Fruit fly (Drosophila melanogaster) whole organism, embryonic: ENCODE results near the gene CG34049.

Source experiments
- BEAF-32 ChIP-seq: fragments of 200-800 bp; sonication (Bioruptor generic); optimal IDR thresholded peaks from 3 replicates; lab custom pipeline; 2017; ENCODE audit warnings: missing biosample characterization, missing genetic modification characterization, mild to moderate bottlenecking, moderate library complexity, missing genetic modification reagents
- Bdp1 ChIP-seq: fragments of 200-800 bp; sonication (Bioruptor generic); optimal IDR thresholded peaks from 3 replicates; lab custom pipeline; 2016; ENCODE audit warnings: missing biosample characterization, missing genetic modification characterization
- BtbVII ChIP-seq: fragments of 200-800 bp; sonication (Bioruptor generic); optimal IDR thresholded peaks from 3 replicates; lab custom pipeline; 2017; ENCODE audit warnings: missing biosample characterization, mild to moderate bottlenecking, missing genetic modification characterization
- CG10543 ChIP-seq: fragments of 200-800 bp; sonication (Bioruptor generic); optimal IDR thresholded peaks from 3 replicates; lab custom pipeline; 2017; ENCODE audit warnings: missing biosample characterization, mild to moderate bottlenecking, missing genetic modification characterization, moderate library complexity
- CG12071 ChIP-seq: fragments of 200-800 bp; sonication (Bioruptor generic); optimal IDR thresholded peaks from 3 replicates; lab custom pipeline; 2018; ENCODE audit warnings: missing biosample characterization, mild to moderate bottlenecking, missing genetic modification characterization
- CG13123 ChIP-seq: fragments of 200-800 bp; sonication (Bioruptor generic); optimal IDR thresholded peaks from 2 replicates; lab custom pipeline; 2016; ENCODE audit warnings: missing biosample characterization, missing genetic modification characterization
- CG13424 ChIP-seq: fragments of 200-800 bp; sonication (Bioruptor generic); optimal IDR thresholded peaks from 2 replicates; lab custom pipeline; 2019; ENCODE audit warnings: missing biosample characterization, mild to moderate bottlenecking, missing genetic modification characterization, moderate library complexity
- CG14014 ChIP-seq: fragments of 200-800 bp; sonication (Bioruptor generic); IDR thresholded peaks from 2 replicates; pipeline ENCODE4 v1.3.6; 2022; ENCODE audit warnings: missing biosample characterization, missing genetic modification characterization
- CG16815 ChIP-seq: fragments of 200-800 bp; sonication (Bioruptor generic); optimal IDR thresholded peaks from 3 replicates; lab custom pipeline; 2017; ENCODE audit warnings: missing biosample characterization, mild to moderate bottlenecking, missing genetic modification characterization
- CG1792 ChIP-seq: fragments of 200-800 bp; sonication (Bioruptor generic); optimal IDR thresholded peaks from 2 replicates; lab custom pipeline; 2016; ENCODE audit warnings: missing biosample characterization, missing genetic modification characterization
- CG3163 ChIP-seq: fragments of 200-800 bp; sonication (Bioruptor generic); optimal IDR thresholded peaks from 3 replicates; lab custom pipeline; 2016; ENCODE audit warnings: missing biosample characterization, missing genetic modification characterization
- CG5180 ChIP-seq: fragments of 200-800 bp; sonication (Bioruptor generic); optimal IDR thresholded peaks from 3 replicates; lab custom pipeline; 2017; ENCODE audit warnings: missing biosample characterization, missing genetic modification characterization, mild to moderate bottlenecking, moderate library complexity, missing genetic modification reagents
- CG7357 ChIP-seq: fragments of 200-800 bp; sonication (Bioruptor generic); IDR thresholded peaks from 3 replicates; pipeline ENCODE4 v1.3.6; 2022; ENCODE audit warnings: missing biosample characterization, missing genetic modification characterization
- CG8281 ChIP-seq: fragments of 200-800 bp; sonication (Bioruptor generic); optimal IDR thresholded peaks from 2 replicates; lab custom pipeline; 2018; ENCODE audit warnings: missing biosample characterization, mild to moderate bottlenecking, missing genetic modification characterization, moderate library complexity
- CG8388 ChIP-seq: fragments of 200-800 bp; sonication (Bioruptor generic); optimal IDR thresholded peaks from 2 replicates; lab custom pipeline; 2019; ENCODE audit warnings: missing biosample characterization, mild to moderate bottlenecking, missing genetic modification characterization, moderate library complexity
- CG9215 ChIP-seq: fragments of 200-800 bp; sonication (Bioruptor generic); IDR thresholded peaks from 2 replicates; pipeline ENCODE4 v1.3.6; 2022; ENCODE audit warnings: missing biosample characterization, missing genetic modification characterization
- CG9932 ChIP-seq: fragments of 200-800 bp; sonication (Bioruptor generic); IDR thresholded peaks from 2 replicates; pipeline ENCODE4 v1.3.6; 2022; ENCODE audit warnings: missing biosample characterization, missing genetic modification characterization
- D ChIP-seq, 2 experiments: fragments of 200-800 bp in 1 of 2; fragments of >200 bp in 1 of 2; sonication (Bioruptor generic) in 1 of 2; optimal IDR thresholded peaks; 2 replicates in 1 of 2; 3 replicates in 1 of 2; lab custom pipeline; 2017; ENCODE audit warnings: mild to moderate bottlenecking in 1 of 2, missing biosample characterization in 1 of 2, missing genetic modification characterization in 1 of 2, missing genetic modification reagents in 1 of 2
- Deaf1 ChIP-seq: fragments of 200-800 bp; optimal IDR thresholded peaks from 3 replicates; lab custom pipeline; 2019; ENCODE audit warnings: missing biosample characterization, mild to moderate bottlenecking, missing genetic modification characterization, moderate library complexity
- Dek ChIP-seq: fragments of 200-800 bp; sonication (Bioruptor generic); optimal IDR thresholded peaks from 3 replicates; lab custom pipeline; 2019; ENCODE audit warnings: missing biosample characterization, mild to moderate bottlenecking, missing genetic modification characterization, moderate library complexity
- HLH54F ChIP-seq: fragments of 200-800 bp; sonication (Bioruptor generic); optimal IDR thresholded peaks from 3 replicates; lab custom pipeline; 2016; ENCODE audit warnings: missing biosample characterization, missing genetic modification characterization
- Hey ChIP-seq: fragments of 200-800 bp; sonication (Bioruptor generic); optimal IDR thresholded peaks from 3 replicates; lab custom pipeline; 2018; ENCODE audit warnings: missing biosample characterization, mild to moderate bottlenecking, missing genetic modification characterization
- Hmr ChIP-seq: fragments of 200-800 bp; sonication (Bioruptor generic); optimal IDR thresholded peaks from 3 replicates; lab custom pipeline; 2017; ENCODE audit warnings: mild to moderate bottlenecking, missing biosample characterization, missing genetic modification reagents, missing genetic modification characterization
- Hr3 ChIP-seq: fragments of 200-800 bp; sonication (Bioruptor generic); optimal IDR thresholded peaks from 3 replicates; lab custom pipeline; 2016; ENCODE audit warnings: missing biosample characterization, missing genetic modification characterization
- Hr51 ChIP-seq, 2 experiments: fragments of 200-800 bp; sonication (Bioruptor generic); optimal IDR thresholded peaks; 2 replicates in 1 of 2; 3 replicates in 1 of 2; lab custom pipeline; 2016 to 2018; ENCODE audit warnings: missing biosample characterization in 2 of 2, missing genetic modification characterization in 2 of 2, mild to moderate bottlenecking in 1 of 2, moderate library complexity in 1 of 2
- Lpt ChIP-seq: fragments of >200 bp; optimal IDR thresholded peaks from 2 replicates; lab custom pipeline; 2018; ENCODE audit warnings: missing biosample characterization, missing genetic modification characterization
- MESR4 ChIP-seq: fragments of 200-800 bp; sonication (Bioruptor generic); optimal IDR thresholded peaks from 2 replicates; lab custom pipeline; 2018; ENCODE audit warnings: missing biosample characterization, mild to moderate bottlenecking, missing genetic modification characterization, moderate library complexity
- Meics ChIP-seq: fragments of 200-800 bp; sonication (Bioruptor generic); optimal IDR thresholded peaks from 2 replicates; lab custom pipeline; 2017; ENCODE audit warnings: missing biosample characterization, mild to moderate bottlenecking, missing genetic modification characterization
- Oaz ChIP-seq: fragments of 200-800 bp; sonication (Bioruptor generic); IDR thresholded peaks from 2 replicates; pipeline ENCODE4 v1.3.6; 2022; ENCODE audit warnings: missing biosample characterization, missing genetic modification characterization
- Optix ChIP-seq: fragments of 200-800 bp; sonication (Bioruptor generic); IDR thresholded peaks from 3 replicates; pipeline ENCODE4 v1.3.6; 2022; ENCODE audit warnings: missing biosample characterization, missing genetic modification characterization
- Trl ChIP-seq, 3 experiments: fragments of >200 bp in 2 of 3; fragments of 200-800 bp in 1 of 3; sonication (Bioruptor generic) in 1 of 3; optimal IDR thresholded peaks; 2 replicates in 1 of 3; 3 replicates in 2 of 3; lab custom pipeline; 2016 to 2017; ENCODE audit warnings: missing biosample characterization in 1 of 3, missing genetic modification characterization in 1 of 3
- YL-1 ChIP-seq: fragments of 200-800 bp; sonication (Bioruptor generic); optimal IDR thresholded peaks from 3 replicates; lab custom pipeline; 2017; ENCODE audit warnings: missing biosample characterization, mild to moderate bottlenecking, missing genetic modification characterization
- dysf ChIP-seq: fragments of 200-800 bp; sonication (Bioruptor generic); IDR thresholded peaks from 3 replicates; pipeline ENCODE4 v1.3.6; 2022; ENCODE audit warnings: missing biosample characterization, missing genetic modification characterization
- exex ChIP-seq: fragments of 200-800 bp; sonication (Bioruptor generic); optimal IDR thresholded peaks from 4 replicates; lab custom pipeline; 2018; ENCODE audit warnings: missing biosample characterization, mild to moderate bottlenecking, missing genetic modification characterization, moderate library complexity
- gem ChIP-seq: fragments of 200-800 bp; sonication (Bioruptor generic); optimal IDR thresholded peaks from 2 replicates; lab custom pipeline; 2019; ENCODE audit warnings: missing biosample characterization, mild to moderate bottlenecking, missing genetic modification characterization, moderate library complexity
- gfzf ChIP-seq: fragments of 200-800 bp; sonication (Bioruptor generic); optimal IDR thresholded peaks from 2 replicates; lab custom pipeline; 2016; ENCODE audit warnings: missing biosample characterization, mild to moderate bottlenecking, missing genetic modification characterization, moderate library complexity
- ind ChIP-seq: fragments of 200-800 bp; sonication (Bioruptor generic); optimal IDR thresholded peaks from 3 replicates; lab custom pipeline; 2016; ENCODE audit warnings: missing biosample characterization, missing genetic modification characterization
- lbe ChIP-seq: fragments of 200-800 bp; sonication (Bioruptor generic); optimal IDR thresholded peaks from 2 replicates; lab custom pipeline; 2016; ENCODE audit warnings: missing biosample characterization, mild to moderate bottlenecking, missing genetic modification characterization
- onecut ChIP-seq: fragments of 200-800 bp; sonication (Bioruptor generic); IDR thresholded peaks from 2 replicates; pipeline ENCODE4 v1.3.6; 2022; ENCODE audit warnings: missing biosample characterization, missing genetic modification characterization
- pan ChIP-seq, 4 experiments: fragments of >200 bp in 3 of 4; fragments of 200-800 bp in 1 of 4; sonication (Bioruptor generic) in 1 of 4; optimal IDR thresholded peaks in 3 of 4; IDR thresholded peaks in 1 of 4; 2 replicates each; pipeline versions ENCODE4 v1.3.6 to Lab custom; 2017 to 2022; ENCODE audit warnings: missing biosample characterization in 2 of 4, missing genetic modification characterization in 2 of 4, mixed read lengths in 1 of 4
- ranshi ChIP-seq: fragments of 200-800 bp; sonication (Bioruptor generic); IDR thresholded peaks from 2 replicates; pipeline ENCODE4 v1.3.6; 2022; ENCODE audit warnings: missing biosample characterization, missing genetic modification characterization
- rib ChIP-seq: fragments of 200-800 bp; sonication (Bioruptor generic); IDR thresholded peaks from 2 replicates; pipeline ENCODE4 v1.3.6; 2022; ENCODE audit warnings: missing biosample characterization, missing genetic modification characterization
- sisA ChIP-seq: fragments of 200-800 bp; sonication (Bioruptor generic); IDR thresholded peaks from 2 replicates; pipeline ENCODE4 v1.3.6; 2022; ENCODE audit warnings: missing biosample characterization, missing genetic modification characterization
- sna ChIP-seq: fragments of 200-800 bp; sonication (Bioruptor generic); IDR thresholded peaks from 2 replicates; pipeline ENCODE4 v1.3.6; 2022; ENCODE audit warnings: missing biosample characterization, missing genetic modification characterization; ENCODE audit not compliant: partially characterized antibody
- tgo ChIP-seq: fragments of 200-800 bp; sonication (Bioruptor generic); IDR thresholded peaks from 3 replicates; pipeline ENCODE4 v1.3.6; 2022; ENCODE audit warnings: missing biosample characterization, missing genetic modification characterization
- trh ChIP-seq: fragments of 200-800 bp; sonication (Bioruptor generic); optimal IDR thresholded peaks from 2 replicates; lab custom pipeline; 2016; ENCODE audit warnings: missing biosample characterization, missing genetic modification characterization
- yki ChIP-seq: fragments of >200 bp; optimal IDR thresholded peaks from 3 replicates; lab custom pipeline; 2018
- zfh2 ChIP-seq: fragments of 200-800 bp; sonication (Bioruptor generic); optimal IDR thresholded peaks from 2 replicates; lab custom pipeline; 2016; ENCODE audit warnings: missing biosample characterization, missing genetic modification characterization

Gene CG34049

DNA sequence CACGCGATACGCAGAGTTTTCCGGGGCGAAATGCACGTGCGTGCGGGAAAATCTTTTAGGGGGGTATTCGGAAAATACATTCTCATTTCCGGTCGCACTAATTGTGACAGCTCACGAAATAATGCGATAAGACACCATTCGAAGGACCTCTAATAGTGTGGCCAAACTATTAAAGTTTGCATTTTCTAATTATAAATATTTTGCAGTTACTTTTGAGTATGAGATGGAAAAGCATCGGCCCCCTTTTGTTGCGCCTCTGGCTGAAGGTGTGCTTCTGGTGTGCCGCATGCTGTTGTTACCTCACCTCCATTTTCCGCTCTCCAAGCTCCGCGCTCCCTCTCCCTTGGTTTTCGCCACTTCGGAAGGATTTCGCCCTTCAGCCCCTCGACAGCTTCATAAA lies 49.0 kb upstream of the CG34049 start (continued):
- peak; percentile 52; the same call in 1 of the 3 replicates for TF ChIP-seq dysf (GFP tag; lab: Robert Waterston, UW)
- peak; percentile 31; the same call in 1 of the 2 replicates for TF ChIP-seq CG9215 (GFP tag; lab: Robert Waterston, UW)
- TF ChIP-seq ind = peak; percentile 3
- TF ChIP-seq HLH54F = no peak
- no peak for TF ChIP-seq rib (GFP tag; lab: Robert Waterston, UW)
- no peak for TF ChIP-seq CG1792 (GFP tag; lab: Kevin White, UChicago)
- no peak for TF ChIP-seq onecut (GFP tag; lab: Robert Waterston, UW)
- TF ChIP-seq lbe (GFP tag; lab: Kevin White, UChicago) = no peak
- no peak for TF ChIP-seq Hr3 (GFP tag; lab: Kevin White, UChicago)
- no peak for TF ChIP-seq Hey (tag; lab: Kevin White, UChicago)
- TF ChIP-seq Meics (GFP tag; lab: Kevin White, UChicago) = peak; percentile 5
- TF ChIP-seq trh (GFP tag; lab: Kevin White, UChicago) = no peak
- TF ChIP-seq CG5180 = no peak
- no peak for TF ChIP-seq CG7357 (GFP tag; lab: Robert Waterston, UW)
- no peak for TF ChIP-seq Lpt
- peak; percentile 6; the same call in 1 of the 3 replicates for TF ChIP-seq Optix (GFP tag; lab: Robert Waterston, UW)
- TF ChIP-seq Dek (tag; lab: Kevin White, UChicago) = no peak
- peak; percentile 34 for TF ChIP-seq CG9932
- TF ChIP-seq BtbVII (GFP tag; lab: Kevin White, UChicago) = no peak
- no peak for TF ChIP-seq MESR4 (GFP tag; lab: Kevin White, UChicago)
- no peak for TF ChIP-seq CG10543
- no peak for TF ChIP-seq CG13123
- no peak for TF ChIP-seq yki (lab: Kevin White, UChicago)
- no peak; the same call in 2 of the 3 replicates for TF ChIP-seq tgo (GFP tag; lab: Robert Waterston, UW)
- peak; percentile 15; the same call in 1 of the 2 replicates for TF ChIP-seq sisA (GFP tag; lab: Robert Waterston, UW)
- TF ChIP-seq pan (optimal IDR thresholded peaks at IDR 0.05; lab: Kevin White, UChicago) = no peak
- no peak for TF ChIP-seq pan (GFP tag; optimal IDR thresholded peaks at IDR 0.05 in 1 of 2, IDR thresholded peaks at IDR 0.05 in 1 of 2)
- peak; percentile 24 for TF ChIP-seq Hmr (GFP tag; lab: Kevin White, UChicago)
- peak in 1 of 2 experiments; percentile 11 for TF ChIP-seq Hr51 (GFP tag; optimal IDR thresholded peaks at IDR 0.05; lab: Kevin White, UChicago)
- TF ChIP-seq Bdp1 (GFP tag; lab: Kevin White, UChicago) = no peak
- TF ChIP-seq BEAF-32 (GFP tag; lab: Kevin White, UChicago) = no peak
- no peak for TF ChIP-seq exex (tag; lab: Kevin White, UChicago)
- no peak for TF ChIP-seq sna
- TF ChIP-seq CG8388 (GFP tag; lab: Kevin White, UChicago) = no peak
- no peak for TF ChIP-seq gfzf (GFP tag; lab: Kevin White, UChicago)
- 0 out of 2 replicates have a peak, but pooled peaks have one; percentile 12 for TF ChIP-seq Oaz
- peak; percentile 8 for TF ChIP-seq zfh2

DNA sequence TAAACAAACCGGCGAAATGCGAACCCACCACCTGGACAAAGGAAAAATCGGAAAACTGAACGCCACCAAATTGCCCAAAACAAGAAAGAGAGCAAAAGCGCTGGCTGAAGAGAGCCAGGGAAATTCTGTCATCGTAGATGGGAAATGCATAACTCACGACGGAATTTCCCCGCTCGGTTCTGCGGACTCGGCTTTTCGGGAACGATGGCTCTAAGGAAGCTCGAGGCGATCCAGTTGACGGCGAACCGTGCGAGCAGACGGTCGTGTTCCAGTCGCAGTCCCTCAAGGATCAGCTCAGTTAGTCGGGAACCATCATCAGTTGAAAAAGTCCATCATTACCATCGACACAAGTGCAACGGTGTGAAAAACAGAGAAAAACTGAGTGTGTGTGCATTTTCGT lies 46.3 kb upstream of the CG34049 start, which contains the start of gene eys:
Gene eys, plus strand, starts transcription at position 232 of the 400 bp plus-strand sequence.
- TF ChIP-seq CG8281 (tag; lab: Kevin White, UChicago) (no peak), Trl (optimal IDR thresholded peaks at IDR 0.05; lab: Kevin White, UChicago) (peak; percentile 11 to 29), Trl (GFP tag; optimal IDR thresholded peaks at IDR 0.05; lab: Kevin White, UChicago) (no peak), CG16815 (no peak), YL-1 (GFP tag; lab: Kevin White, UChicago) (no peak), ranshi (no peak), Deaf1 (peak; percentile 90), ind (no peak), CG3163 (GFP tag; lab: Kevin White, UChicago) (peak; percentile 29), CG13424 (tag; lab: Kevin White, UChicago) (no peak), gem (tag; lab: Kevin White, UChicago) (no peak), D (optimal IDR thresholded peaks at IDR 0.05; lab: Kevin White, UChicago) (no peak), D (GFP tag; optimal IDR thresholded peaks at IDR 0.05; lab: Kevin White, UChicago) (no peak), CG14014 (GFP tag; lab: Robert Waterston, UW) (0 out of 2 replicates have a peak, but pooled peaks have one; percentile 15), CG12071 (GFP tag; lab: Kevin White, UChicago) (no peak)
